Worm (Caenorhabditis elegans): Measurements from ENCODE around the gene F13H8.11.

The F13H8.11 gene

DNA sequence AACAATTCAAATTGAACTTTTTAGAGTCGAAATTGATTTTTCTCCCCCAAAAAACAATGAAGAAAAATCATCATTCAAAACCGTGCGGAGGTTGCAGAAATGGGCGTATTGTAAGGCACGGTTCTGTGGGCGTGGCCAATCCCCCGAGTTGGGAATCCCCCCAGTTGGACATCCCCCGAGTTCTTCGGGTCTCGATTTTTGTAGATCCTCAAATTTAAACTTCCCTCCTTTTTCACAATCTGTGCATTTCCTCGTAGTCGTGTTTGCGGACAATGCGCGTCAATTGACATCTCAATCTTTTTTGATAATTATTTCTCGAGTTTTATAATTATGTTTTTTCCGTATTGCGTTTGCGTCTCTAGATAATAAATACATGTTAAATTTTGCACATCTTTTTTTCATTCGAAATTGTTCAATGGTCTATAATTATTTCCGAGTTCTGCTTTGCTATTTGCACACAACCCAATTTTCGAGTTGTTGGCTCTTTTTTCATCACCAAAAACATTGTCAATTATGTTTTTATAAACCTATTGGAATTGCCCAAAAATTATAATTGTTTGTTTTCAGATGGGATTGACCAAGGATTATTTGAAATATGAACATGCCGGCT, 10.1 kb upstream of the F13H8.11 start, which contains the start of gene F13H8.2 (continued):
- TF ChIP-seq ceh-40 (GFP tag; IDR thresholded peaks at IDR 0.05) (0 out of 2 replicates have a peak, but pooled peaks have one; percentile 10), ceh-91 (GFP tag; IDR thresholded peaks at IDR 0.05) (peak; percentile 78), zfh-2 (GFP tag; conservative IDR thresholded peaks at IDR 0.05) (0 out of 2 replicates have a peak, but pooled peaks have one; percentile 18), sptf-2 (GFP tag; optimal IDR thresholded peaks at IDR 0.05) (no peak), tbp1 (GFP tag; optimal IDR thresholded peaks at IDR 0.05) (peak; percentile 52), F23B12.7 (tag; optimal IDR thresholded peaks at IDR 0.05; ENCODE audit: insufficient read depth) (peak; percentile 95), nhr-80 (tag; optimal IDR thresholded peaks at IDR 0.05) (peak; percentile 10), ztf-6 (GFP tag; IDR thresholded peaks at IDR 0.05) (peak; percentile 50; the same call in 1 of the 2 replicates), tbx-9 (tag; optimal IDR thresholded peaks at IDR 0.05; ENCODE audit: borderline replicate concordance) (no peak), unc-62 (GFP tag; optimal IDR thresholded peaks at IDR 0.05) (no peak), attf-3 (GFP tag; conservative IDR thresholded peaks at IDR 0.05) (peak; percentile 79), ceh-100 (GFP tag; IDR thresholded peaks at IDR 0.05) (peak; percentile 98), efl-1 (GFP tag; optimal IDR thresholded peaks at IDR 0.05) (peak; percentile 76), atf-7 (tag; optimal IDR thresholded peaks at IDR 0.05) (no peak), repo-1 (tag; optimal IDR thresholded peaks at IDR 0.05) (no peak), egl-44 (GFP tag; IDR thresholded peaks at IDR 0.05) (peak; percentile 66; the same call in 1 of the 2 replicates), sdz-38 (tag; optimal IDR thresholded peaks at IDR 0.05) (no peak), cebp-1 (GFP tag; IDR thresholded peaks at IDR 0.05) (peak; percentile 48; the same call in 1 of the 2 replicates), cebp-1 (tag; optimal IDR thresholded peaks at IDR 0.05) (no peak), F52B5.7 (tag; optimal IDR thresholded peaks at IDR 0.05) (no peak), T26A5.8 (tag; optimal IDR thresholded peaks at IDR 0.05) (no peak), F49E8.2 (tag; optimal IDR thresholded peaks at IDR 0.05; ENCODE audit: insufficient read depth) (peak; percentile 6), him-1 (tag; optimal IDR thresholded peaks at IDR 0.05) (peak; percentile 19), snpc-3.4 (tag; optimal IDR thresholded peaks at IDR 0.05) (no peak), rec-8 (tag; optimal IDR thresholded peaks at IDR 0.05) (no peak), dox-1 (GFP tag; IDR thresholded peaks at IDR 0.05) (peak; percentile 96), lsl-1 (GFP tag; optimal IDR thresholded peaks at IDR 0.05) (peak; percentile 63), hmg-1.2 (GFP tag; IDR thresholded peaks at IDR 0.05) (peak; percentile 63), tlf-1 (GFP tag; optimal IDR thresholded peaks at IDR 0.05) (peak; percentile 52), ceh-27 (GFP tag; optimal IDR thresholded peaks at IDR 0.05) (peak; percentile 69), somi-1 (GFP tag; optimal IDR thresholded peaks at IDR 0.05) (no peak), bed-2 (GFP tag; IDR thresholded peaks at IDR 0.05) (peak; percentile 88), F57C9.4 (tag; optimal IDR thresholded peaks at IDR 0.05) (no peak), lag-1 (GFP tag; IDR thresholded peaks at IDR 0.05) (no peak), hrde-1 (tag; optimal IDR thresholded peaks at IDR 0.05; ENCODE audit: borderline replicate concordance) (no peak), F22D6.2 (tag; optimal IDR thresholded peaks at IDR 0.05) (no peak), sea-2 (GFP tag; IDR thresholded peaks at IDR 0.05) (no peak), hlh-26 (GFP tag; conservative IDR thresholded peaks at IDR 0.05) (no peak), let-607 (tag; optimal IDR thresholded peaks at IDR 0.05) (no peak), fkh-3 (tag; optimal IDR thresholded peaks at IDR 0.05) (no peak), attf-5 (GFP tag; optimal IDR thresholded peaks at IDR 0.05) (peak; percentile 84), mel-28 (tag; optimal IDR thresholded peaks at IDR 0.05; ENCODE audit: borderline replicate concordance) (no peak), nhr-90 (tag; optimal IDR thresholded peaks at IDR 0.05) (no peak), unc-130 (GFP tag; optimal IDR thresholded peaks at IDR 0.05) (no peak), nhr-27 (tag; optimal IDR thresholded peaks at IDR 0.05) (no peak), Y79H2A.3 (GFP tag; conservative IDR thresholded peaks at IDR 0.05) (no peak), akir-1 (GFP tag; optimal IDR thresholded peaks at IDR 0.05) (no peak)

Measured in whole organism, young adult.